Worm (Caenorhabditis elegans) whole organism, L1 larva: Measurements from ENCODE around the gene B0334.20.

Experiments used
- C04F5.9 ChIP-seq: sonication (generic microtip); optimal IDR thresholded peaks from 2 replicates; lab custom pipeline; 2016; ENCODE audit warnings: missing genetic modification characterization, missing compliant biosample characterization
- C34B4.2 ChIP-seq: sonication (generic microtip); optimal IDR thresholded peaks from 2 replicates; lab custom pipeline; 2017; ENCODE audit warnings: mild to moderate bottlenecking, missing genetic modification characterization, missing compliant biosample characterization
- F16B12.6 ChIP-seq: fragments of 150-350 bp; optimal IDR thresholded peaks from 2 replicates; lab custom pipeline; 2014; ENCODE audit warnings: missing biosample characterization, missing genetic modification characterization
- Y116A8C.19 ChIP-seq: sonication (generic microtip); optimal IDR thresholded peaks from 2 replicates; lab custom pipeline; 2016; ENCODE audit warnings: missing compliant biosample characterization, missing genetic modification characterization, borderline replicate concordance
- aha-1 ChIP-seq: fragments of 150-350 bp; optimal IDR thresholded peaks from 2 replicates; lab custom pipeline; 2014; ENCODE audit warnings: missing biosample characterization, missing genetic modification characterization
- aly-2 ChIP-seq: fragments of 150-350 bp; optimal IDR thresholded peaks from 2 replicates; lab custom pipeline; 2014; ENCODE audit warnings: missing biosample characterization, missing genetic modification characterization
- blmp-1 ChIP-seq: fragments of 150-350 bp; optimal IDR thresholded peaks from 2 replicates; lab custom pipeline; 2014; ENCODE audit warnings: missing biosample characterization, missing genetic modification characterization
- ceh-63 ChIP-seq: fragments of 200-800 bp; sonication (Bioruptor generic); optimal IDR thresholded peaks from 2 replicates; lab custom pipeline; 2018; ENCODE audit warnings: mild to moderate bottlenecking, missing genetic modification characterization, missing compliant biosample characterization
- ceh-90 ChIP-seq: sonication (generic microtip); optimal IDR thresholded peaks from 2 replicates; lab custom pipeline; 2016; ENCODE audit warnings: missing genetic modification characterization, missing compliant biosample characterization
- dsc-1 ChIP-seq: sonication (generic microtip); optimal IDR thresholded peaks from 2 replicates; lab custom pipeline; 2016; ENCODE audit warnings: mild to moderate bottlenecking, missing genetic modification characterization, missing compliant biosample characterization
- efl-1 ChIP-seq, 4 experiments: fragments of 150-350 bp; optimal IDR thresholded peaks in 3 of 4; peaks in 1 of 4; 1 replicate in 1 of 4; 2 replicates in 3 of 4; lab custom pipeline; 2014; ENCODE audit warnings: missing biosample characterization in 2 of 4, missing genetic modification characterization in 2 of 4, missing genetic modification reagents in 2 of 4
- efl-3 ChIP-seq: fragments of 200-800 bp; sonication (Bioruptor generic); optimal IDR thresholded peaks from 2 replicates; lab custom pipeline; 2018; ENCODE audit warnings: mild to moderate bottlenecking, missing genetic modification characterization, missing compliant biosample characterization
- egl-13 ChIP-seq: sonication (generic microtip); optimal IDR thresholded peaks from 2 replicates; lab custom pipeline; 2016; ENCODE audit warnings: missing genotype, missing genetic modification reagents, missing genetic modification characterization, missing compliant biosample characterization
- egl-27 ChIP-seq, 2 experiments: fragments of 150-350 bp in 1 of 2; sonication (generic microtip); optimal IDR thresholded peaks; 3 replicates each; lab custom pipeline; 2017 to 2018; ENCODE audit warnings: missing biosample characterization in 2 of 2, missing genetic modification characterization in 2 of 2, missing genetic modification reagents in 2 of 2
- elt-2 ChIP-seq: sonication (generic microtip); optimal IDR thresholded peaks from 2 replicates; lab custom pipeline; 2016; ENCODE audit warnings: missing genetic modification characterization, mild to moderate bottlenecking, inconsistent platforms, missing compliant biosample characterization, missing genetic modification reagents
- ets-5 ChIP-seq: fragments of 200-800 bp; sonication (Bioruptor generic); IDR thresholded peaks from 2 replicates; pipeline ENCODE4 v1.3.6; 2022; ENCODE audit warnings: missing genetic modification characterization, missing compliant biosample characterization
- fkh-10 ChIP-seq: sonication (generic microtip); optimal IDR thresholded peaks from 2 replicates; lab custom pipeline; 2017; ENCODE audit warnings: missing biosample characterization, missing genetic modification reagents, missing genetic modification characterization
- fkh-4 ChIP-seq: sonication (generic microtip); optimal IDR thresholded peaks from 2 replicates; lab custom pipeline; 2016; ENCODE audit warnings: missing compliant biosample characterization, missing genetic modification characterization, borderline replicate concordance
- fkh-8 ChIP-seq: sonication (generic microtip); optimal IDR thresholded peaks from 2 replicates; lab custom pipeline; 2016; ENCODE audit warnings: mild to moderate bottlenecking, missing genetic modification characterization, missing compliant biosample characterization
- fos-1 ChIP-seq: fragments of 150-350 bp; optimal IDR thresholded peaks from 2 replicates; lab custom pipeline; 2014; ENCODE audit warnings: missing biosample characterization, missing genetic modification characterization
- hlh-17 ChIP-seq: fragments of 200-800 bp; sonication (Bioruptor generic); optimal IDR thresholded peaks from 2 replicates; lab custom pipeline; 2018; ENCODE audit warnings: missing genetic modification characterization, mild to moderate bottlenecking, missing compliant biosample characterization, moderate library complexity, borderline replicate concordance
- isw-1 ChIP-seq: fragments of 200-800 bp; sonication (Bioruptor generic); IDR thresholded peaks from 2 replicates; pipeline ENCODE4 v1.3.6; 2022; ENCODE audit warnings: missing genetic modification characterization, missing compliant biosample characterization
- jun-1 ChIP-seq: fragments of 150-350 bp; optimal IDR thresholded peaks from 2 replicates; lab custom pipeline; 2014; ENCODE audit warnings: missing biosample characterization, missing genetic modification reagents, missing genetic modification characterization
- lin-13 ChIP-seq: fragments of 150-350 bp; optimal IDR thresholded peaks from 2 replicates; lab custom pipeline; 2014; ENCODE audit warnings: missing biosample characterization, missing genetic modification reagents, missing genetic modification characterization
- lin-14 ChIP-seq: fragments of 200-800 bp; sonication (Bioruptor generic); optimal IDR thresholded peaks from 2 replicates; lab custom pipeline; 2018; ENCODE audit warnings: mild to moderate bottlenecking, missing genetic modification characterization, moderate library complexity, missing compliant biosample characterization
- lin-15B ChIP-seq: fragments of 150-350 bp; sonication (generic microtip); optimal IDR thresholded peaks from 3 replicates; lab custom pipeline; 2014; ENCODE audit warnings: missing biosample characterization, missing genetic modification characterization
- lin-39 ChIP-seq: fragments of 150-350 bp; optimal IDR thresholded peaks from 2 replicates; lab custom pipeline; 2014; ENCODE audit warnings: missing biosample characterization, missing genetic modification reagents, missing genetic modification characterization
- mab-9 ChIP-seq: fragments of 200-800 bp; sonication (Bioruptor generic); IDR thresholded peaks from 2 replicates; pipeline ENCODE4 v1.3.6; 2022; ENCODE audit warnings: missing genetic modification reagents, missing genetic modification characterization, missing compliant biosample characterization
- mdl-1 ChIP-seq, 2 experiments: fragments of 150-350 bp; optimal IDR thresholded peaks; 2 replicates each; lab custom pipeline; 2014 to 2017; ENCODE audit warnings: missing biosample characterization in 2 of 2, missing genetic modification characterization in 2 of 2, inconsistent platforms in 1 of 2
- nhr-11 ChIP-seq: fragments of 150-350 bp; optimal IDR thresholded peaks from 2 replicates; lab custom pipeline; 2014; ENCODE audit warnings: missing biosample characterization, missing genetic modification characterization
- nhr-12 ChIP-seq: sonication (generic microtip); optimal IDR thresholded peaks from 2 replicates; lab custom pipeline; 2017; ENCODE audit warnings: missing biosample characterization, missing genetic modification characterization
- nhr-20 ChIP-seq: sonication (generic microtip); optimal IDR thresholded peaks from 2 replicates; lab custom pipeline; 2016; ENCODE audit warnings: mild to moderate bottlenecking, missing genetic modification characterization, missing compliant biosample characterization
- nhr-237 ChIP-seq: fragments of 150-350 bp; optimal IDR thresholded peaks from 2 replicates; lab custom pipeline; 2014; ENCODE audit warnings: missing biosample characterization, missing genetic modification characterization
- nhr-28 ChIP-seq: fragments of 150-350 bp; optimal IDR thresholded peaks from 2 replicates; lab custom pipeline; 2014; ENCODE audit warnings: missing biosample characterization, missing genetic modification characterization
- nhr-47 ChIP-seq: sonication (generic microtip); optimal IDR thresholded peaks from 2 replicates; lab custom pipeline; 2016; ENCODE audit warnings: mild to moderate bottlenecking, missing genetic modification characterization, moderate library complexity, missing compliant biosample characterization
- nhr-71 ChIP-seq: sonication (generic microtip); optimal IDR thresholded peaks from 2 replicates; lab custom pipeline; 2016; ENCODE audit warnings: mild to moderate bottlenecking, missing genetic modification characterization, moderate library complexity, missing compliant biosample characterization
- nhr-77 ChIP-seq: fragments of 150-350 bp; optimal IDR thresholded peaks from 2 replicates; lab custom pipeline; 2014; ENCODE audit warnings: missing biosample characterization, missing genetic modification characterization
- nhr-90 ChIP-seq: sonication (generic microtip); optimal IDR thresholded peaks from 2 replicates; lab custom pipeline; 2016; ENCODE audit warnings: mild to moderate bottlenecking, missing genetic modification characterization, missing compliant biosample characterization; ENCODE audit not compliant: poor library complexity
- pag-3 ChIP-seq: sonication (generic microtip); optimal IDR thresholded peaks from 2 replicates; lab custom pipeline; 2017; ENCODE audit warnings: missing genetic modification characterization, mild to moderate bottlenecking, missing compliant biosample characterization, antibody characterized with exemption, borderline replicate concordance; ENCODE audit not compliant: insufficient read depth
- pqm-1 ChIP-seq: sonication (generic microtip); optimal IDR thresholded peaks from 3 replicates; lab custom pipeline; 2017; ENCODE audit warnings: missing biosample characterization, missing genetic modification characterization
- snpc-4 ChIP-seq: fragments of 150-350 bp; optimal IDR thresholded peaks from 2 replicates; lab custom pipeline; 2014; ENCODE audit warnings: missing biosample characterization, missing genetic modification characterization
- snu-23 ChIP-seq: sonication (generic microtip); optimal IDR thresholded peaks from 2 replicates; lab custom pipeline; 2016; ENCODE audit warnings: missing genetic modification characterization, missing compliant biosample characterization
- swsn-7 ChIP-seq: sonication (generic microtip); optimal IDR thresholded peaks from 2 replicates; lab custom pipeline; 2016; ENCODE audit warnings: missing genetic modification characterization, missing compliant biosample characterization
- tbx-2 ChIP-seq: sonication (generic microtip); optimal IDR thresholded peaks from 2 replicates; lab custom pipeline; 2016; ENCODE audit warnings: missing genetic modification characterization, missing compliant biosample characterization
- unc-130 ChIP-seq: fragments of 150-350 bp; optimal IDR thresholded peaks from 2 replicates; lab custom pipeline; 2017; ENCODE audit warnings: missing biosample characterization, missing genetic modification characterization, inconsistent platforms
- unc-30 ChIP-seq: sonication (generic microtip); optimal IDR thresholded peaks from 2 replicates; lab custom pipeline; 2017; ENCODE audit warnings: missing biosample characterization, missing genetic modification characterization
- unc-86 ChIP-seq: sonication (generic microtip); optimal IDR thresholded peaks from 2 replicates; lab custom pipeline; 2016; ENCODE audit warnings: missing genetic modification characterization, missing compliant biosample characterization
- unc-98 ChIP-seq: fragments of 200-800 bp; sonication (Bioruptor generic); IDR thresholded peaks from 2 replicates; pipeline ENCODE4 v1.3.6; 2022; ENCODE audit warnings: missing genetic modification characterization, missing compliant biosample characterization
- vab-15 ChIP-seq: sonication (generic microtip); optimal IDR thresholded peaks from 2 replicates; lab custom pipeline; 2017; ENCODE audit warnings: missing genotype, mild to moderate bottlenecking, missing genetic modification characterization, missing compliant biosample characterization
- xbp-1 ChIP-seq: sonication (generic microtip); optimal IDR thresholded peaks from 2 replicates; lab custom pipeline; 2016; ENCODE audit warnings: missing genetic modification characterization, missing compliant biosample characterization
- zag-1 ChIP-seq: fragments of 150-350 bp; optimal IDR thresholded peaks from 2 replicates; lab custom pipeline; 2014; ENCODE audit warnings: missing biosample characterization, missing genetic modification characterization
- zip-4 ChIP-seq: fragments of 200-800 bp; sonication (Bioruptor generic); optimal IDR thresholded peaks from 2 replicates; lab custom pipeline; 2018; ENCODE audit warnings: mild to moderate bottlenecking, missing genetic modification characterization, moderate library complexity, missing compliant biosample characterization
- ztf-11 ChIP-seq, 2 experiments: sonication (generic microtip); optimal IDR thresholded peaks; 2 replicates each; lab custom pipeline; 2016 to 2017; ENCODE audit warnings: missing genetic modification characterization in 2 of 2, missing biosample characterization in 1 of 2, missing compliant biosample characterization in 1 of 2

The B0334.20 gene

ce11 chrII:11484600-11484999 is 15.7 kb downstream of the B0334.20 start (continued):
- TF ChIP-seq egl-27 (tag; optimal IDR thresholded peaks at IDR 0.05; lab: Kevin White, UChicago), result peak in 1 of 2 experiments; percentile 25
- no peak for TF ChIP-seq mab-9 (GFP tag; lab: Robert Waterston, UW)
- TF ChIP-seq lin-39, result no peak
- TF ChIP-seq vab-15 (tag; lab: Kevin White, UChicago), result peak; percentile 48
- TF ChIP-seq lin-14 (GFP tag; lab: Kevin White, UChicago), result no peak
- TF ChIP-seq Y116A8C.19 (tag; lab: Kevin White, UChicago), result no peak
- TF ChIP-seq snu-23 (GFP tag; lab: Kevin White, UChicago), result peak; percentile 85
- TF ChIP-seq nhr-237 (tag; lab: Kevin White, UChicago), result no peak
- no peak for TF ChIP-seq C04F5.9 (tag; lab: Kevin White, UChicago)
- TF ChIP-seq dsc-1 (tag; lab: Kevin White, UChicago), result peak; percentile 62
- no peak for TF ChIP-seq hlh-17 (GFP tag; lab: Kevin White, UChicago)
- peak; percentile 74 for TF ChIP-seq nhr-90 (tag; lab: Kevin White, UChicago)
- TF ChIP-seq unc-86, result peak; percentile 16
- no peak for TF ChIP-seq fkh-4 (tag; lab: Kevin White, UChicago)
- TF ChIP-seq pag-3 (tag; lab: Kevin White, UChicago), result no peak
- peak; percentile 63 for TF ChIP-seq jun-1 (tag; lab: Kevin White, UChicago)
- no peak for TF ChIP-seq blmp-1 (tag; lab: Kevin White, UChicago)
- peak in 1 of 2 experiments; percentile 52 for TF ChIP-seq ztf-11 (tag; optimal IDR thresholded peaks at IDR 0.05; lab: Kevin White, UChicago)
- peak; percentile 50 for TF ChIP-seq elt-2
- TF ChIP-seq unc-30 (tag; lab: Kevin White, UChicago), result no peak
- peak in 1 of 2 experiments; percentile 85 for TF ChIP-seq mdl-1 (tag; optimal IDR thresholded peaks at IDR 0.05; lab: Kevin White, UChicago)
- TF ChIP-seq nhr-77 (tag; lab: Kevin White, UChicago), result peak; percentile 41
- TF ChIP-seq fkh-8 (tag; lab: Kevin White, UChicago), result peak; percentile 70
- no peak for TF ChIP-seq nhr-12 (tag; lab: Kevin White, UChicago)
- TF ChIP-seq pqm-1 (tag; lab: Kevin White, UChicago), result no peak
- no peak for TF ChIP-seq zag-1
- TF ChIP-seq zip-4 (GFP tag; lab: Kevin White, UChicago), result peak; percentile 15
- peak; percentile 37 for TF ChIP-seq lin-15B
- peak; percentile 73 for TF ChIP-seq unc-130 (tag; lab: Kevin White, UChicago)
- TF ChIP-seq tbx-2 (tag; lab: Kevin White, UChicago), result peak; percentile 54
- TF ChIP-seq aha-1 (tag; lab: Kevin White, UChicago), result no peak
- peak; percentile 69 for TF ChIP-seq aly-2
- TF ChIP-seq nhr-47, result peak; percentile 78
- peak; percentile 8 for TF ChIP-seq fos-1 (tag; lab: Kevin White, UChicago)
- peak; percentile 51 for TF ChIP-seq snpc-4 (tag; lab: Kevin White, UChicago)
- peak; percentile 40 for TF ChIP-seq fkh-10 (GFP tag; lab: Kevin White, UChicago)
- TF ChIP-seq nhr-11 (tag; lab: Kevin White, UChicago), result no peak
- peak; percentile 19 for TF ChIP-seq egl-13 (tag; lab: Kevin White, UChicago)
- peak; percentile 54 to 62 for TF ChIP-seq efl-1 (optimal IDR thresholded peaks at IDR 0.05; lab: Kevin White, UChicago)
- peak; percentile 50 to 96 for TF ChIP-seq efl-1 (GFP tag; optimal IDR thresholded peaks at IDR 0.05 in 1 of 2; lab: Kevin White, UChicago)
- TF ChIP-seq lin-13 (GFP tag; lab: Kevin White, UChicago), result no peak
- no peak for TF ChIP-seq nhr-28 (tag; lab: Kevin White, UChicago)
- TF ChIP-seq nhr-20 (tag; lab: Kevin White, UChicago), result peak; percentile 68
- TF ChIP-seq unc-98 (GFP tag; lab: Robert Waterston, UW), result no peak
- TF ChIP-seq efl-3 (GFP tag; lab: Kevin White, UChicago), result no peak
- peak; percentile 46 for TF ChIP-seq F16B12.6
- no peak for TF ChIP-seq ets-5 (GFP tag; lab: Robert Waterston, UW)
- TF ChIP-seq ceh-90 (tag; lab: Kevin White, UChicago), result no peak
- no peak for TF ChIP-seq isw-1
- no peak for TF ChIP-seq C34B4.2
- peak; percentile 70 for TF ChIP-seq swsn-7 (tag; lab: Kevin White, UChicago)
- TF ChIP-seq ceh-63 (GFP tag; lab: Kevin White, UChicago), result no peak
- TF ChIP-seq xbp-1, result peak; percentile 53
- TF ChIP-seq nhr-71 (tag; lab: Kevin White, UChicago), result peak; percentile 80
